Worm (Caenorhabditis elegans) whole organism, L4 larva: ENCODE data around the gene C28D4.8.
"Not testable (repeated sequence)": the region's sequence is repeated elsewhere in the genome, so short reads cannot be mapped to it uniquely, and the experiment has no call there.

Source experiments
- ces-1 ChIP-seq: fragments of 150-350 bp; sonication (generic microtip); optimal IDR thresholded peaks from 4 replicates; lab custom pipeline; 2014; ENCODE audit warnings: missing biosample characterization, missing genetic modification reagents, missing genetic modification characterization
- fkh-10 ChIP-seq: fragments of 150-350 bp; optimal IDR thresholded peaks from 2 replicates; lab custom pipeline; 2014; ENCODE audit warnings: missing biosample characterization, missing genetic modification reagents, missing genetic modification characterization
- lin-1 ChIP-seq: fragments of 200-800 bp; sonication (Bioruptor generic); IDR thresholded peaks from 2 replicates; pipeline ENCODE4 v1.3.6; 2022; ENCODE audit warnings: missing genetic modification reagents, missing genetic modification characterization, missing compliant biosample characterization
- lin-15B ChIP-seq: fragments of 150-350 bp; sonication (generic microtip); optimal IDR thresholded peaks from 3 replicates; lab custom pipeline; 2014; ENCODE audit warnings: missing biosample characterization, missing genetic modification characterization
- unc-39 ChIP-seq: sonication (generic microtip); optimal IDR thresholded peaks from 2 replicates; lab custom pipeline; 2017; ENCODE audit warnings: missing biosample characterization, missing genetic modification characterization

ce11 chrIV:9740851-9741549 is 7.2 kb downstream of the C28D4.8 start, which contains the start of gene gln-6:
- not testable (repeated sequence) for TF ChIP-seq lin-1; fkh-10; ces-1 (GFP tag; lab: Kevin White, UChicago); unc-39 (tag; lab: Kevin White, UChicago); lin-15B (tag; lab: Kevin White, UChicago)
